Worm (Caenorhabditis elegans): ENCODE data around the gene unc-104.

unc-104 gene

DNA sequence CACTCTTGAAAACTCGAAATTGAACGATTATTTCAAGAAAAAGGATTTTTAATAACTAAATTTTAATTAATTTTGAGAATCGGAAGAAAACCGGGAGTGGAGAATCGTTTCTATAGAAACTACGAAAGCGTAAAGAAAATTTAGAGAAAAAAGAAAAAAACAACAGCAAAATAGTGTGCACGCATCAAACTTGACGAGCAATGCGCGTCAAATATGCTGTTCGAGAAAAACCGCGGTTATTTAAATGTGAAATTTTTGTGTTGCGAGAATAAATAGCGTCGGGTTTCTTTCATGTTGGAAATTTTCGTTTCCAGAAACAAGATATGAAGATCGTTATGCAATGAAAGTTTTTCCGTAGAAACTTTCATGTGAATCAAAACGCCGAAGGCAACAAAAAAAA, 20.8 kb upstream of the unc-104 start:
- TF ChIP-seq isw-1 (GFP tag; IDR thresholded peaks at IDR 0.05) (peak; percentile 52), lin-13 (GFP tag; optimal IDR thresholded peaks at IDR 0.05) (peak; percentile 8), mep-1 (tag; optimal IDR thresholded peaks at IDR 0.05) (peak; percentile 57), fos-1 (tag; optimal IDR thresholded peaks at IDR 0.05) (no peak), fkh-10 (GFP tag; optimal IDR thresholded peaks at IDR 0.05) (peak; percentile 2), unc-130 (tag; optimal IDR thresholded peaks at IDR 0.05) (peak; percentile 39), lin-15B (tag; optimal IDR thresholded peaks at IDR 0.05) (peak; percentile 32), mab-9 (GFP tag; IDR thresholded peaks at IDR 0.05) (no peak), egl-27 (tag; optimal IDR thresholded peaks at IDR 0.05) (no peak), mef-2 (tag; optimal IDR thresholded peaks at IDR 0.05) (no peak), vab-15 (tag; optimal IDR thresholded peaks at IDR 0.05) (no peak), lin-39 (tag; optimal IDR thresholded peaks at IDR 0.05) (peak; percentile 28), nhr-28 (tag; optimal IDR thresholded peaks at IDR 0.05) (no peak), ztf-4 (tag; optimal IDR thresholded peaks at IDR 0.05) (no peak), nhr-85 (tag) (peak; percentile 41), egl-13 (tag; optimal IDR thresholded peaks at IDR 0.05) (no peak), elt-2 (tag; optimal IDR thresholded peaks at IDR 0.05) (no peak), efl-1 (optimal IDR thresholded peaks at IDR 0.05) (peak; percentile 79 to 95), efl-1 (GFP tag; optimal IDR thresholded peaks at IDR 0.05 in 1 of 2) (peak; percentile 95 to 99), C04F5.9 (tag; optimal IDR thresholded peaks at IDR 0.05) (peak; percentile 56), hlh-17 (GFP tag; optimal IDR thresholded peaks at IDR 0.05; ENCODE audit: borderline replicate concordance) (no peak), nhr-76 (tag; optimal IDR thresholded peaks at IDR 0.05) (no peak), unc-86 (tag; optimal IDR thresholded peaks at IDR 0.05) (peak; percentile 28), unc-98 (GFP tag; IDR thresholded peaks at IDR 0.05) (no peak), Y116A8C.19 (tag; optimal IDR thresholded peaks at IDR 0.05; ENCODE audit: borderline replicate concordance) (no peak), nhr-90 (tag; optimal IDR thresholded peaks at IDR 0.05; ENCODE audit: poor library complexity) (no peak), unc-62 (GFP tag; optimal IDR thresholded peaks at IDR 0.05) (no peak), nhr-20 (tag; optimal IDR thresholded peaks at IDR 0.05) (peak; percentile 13), snu-23 (GFP tag; optimal IDR thresholded peaks at IDR 0.05) (peak; percentile 63), nhr-77 (tag; optimal IDR thresholded peaks at IDR 0.05) (no peak), dpl-1 (GFP tag; optimal IDR thresholded peaks at IDR 0.05) (peak; percentile 90 to 95 (median 94)), nhr-84 (tag; optimal IDR thresholded peaks at IDR 0.05) (no peak), jun-1 (tag; optimal IDR thresholded peaks at IDR 0.05) (no peak), fkh-8 (tag; optimal IDR thresholded peaks at IDR 0.05) (no peak), ceh-88 (GFP tag; IDR thresholded peaks at IDR 0.05) (no peak), blmp-1 (tag; optimal IDR thresholded peaks at IDR 0.05) (peak; percentile 10), pag-3 (tag; optimal IDR thresholded peaks at IDR 0.05; ENCODE audit: borderline replicate concordance, insufficient read depth) (no peak), skn-1 (tag; optimal IDR thresholded peaks at IDR 0.05) (peak; percentile 53), ceh-63 (GFP tag; optimal IDR thresholded peaks at IDR 0.05) (no peak), grh-1 (GFP tag; IDR thresholded peaks at IDR 0.05) (no peak), sup-37 (GFP tag; optimal IDR thresholded peaks at IDR 0.05) (no peak), rnt-1 (tag; optimal IDR thresholded peaks at IDR 0.05) (peak; percentile 50), F16B12.6 (tag; optimal IDR thresholded peaks at IDR 0.05) (peak; percentile 91), irx-1 (tag; optimal IDR thresholded peaks at IDR 0.05) (no peak), alr-1 (tag; optimal IDR thresholded peaks at IDR 0.05; ENCODE audit: borderline replicate concordance) (no peak), ceh-90 (tag; optimal IDR thresholded peaks at IDR 0.05) (no peak), ceh-8 (GFP tag; optimal IDR thresholded peaks at IDR 0.05) (no peak), ceh-82 (tag; optimal IDR thresholded peaks at IDR 0.05) (peak; percentile 17 to 60 (median 21)), swsn-7 (tag; optimal IDR thresholded peaks at IDR 0.05) (peak; percentile 44), fkh-4 (tag; optimal IDR thresholded peaks at IDR 0.05; ENCODE audit: borderline replicate concordance) (no peak), hpl-2 (GFP tag; optimal IDR thresholded peaks at IDR 0.05) (no peak), ztf-11 (tag; optimal IDR thresholded peaks at IDR 0.05) (no peak), lir-3 (tag; optimal IDR thresholded peaks at IDR 0.05; ENCODE audit: poor library complexity) (no peak)
